Worm (Caenorhabditis elegans): ENCODE data around the gene hxk-3.

- TF ChIP-seq elt-3 (tag; optimal IDR thresholded peaks at IDR 0.05): no peak
- no peak for TF ChIP-seq nhr-12 (tag; optimal IDR thresholded peaks at IDR 0.05)
- TF ChIP-seq nhr-28 (tag; optimal IDR thresholded peaks at IDR 0.05): no peak
- no peak for TF ChIP-seq ces-1 (GFP tag; optimal IDR thresholded peaks at IDR 0.05)
- TF ChIP-seq lin-13 (tag; optimal IDR thresholded peaks at IDR 0.05): no peak
- TF ChIP-seq ceh-43 (GFP tag; optimal IDR thresholded peaks at IDR 0.05): no peak
- no peak for TF ChIP-seq sptf-1 (tag; optimal IDR thresholded peaks at IDR 0.05)
- no peak for TF ChIP-seq unc-120 (tag; optimal IDR thresholded peaks at IDR 0.05; ENCODE audit: poor library complexity, severe bottlenecking)
These were observed 51.0 kb downstream of the hxk-3 start, which contains the start of gene col-107 for ce11 chrIV:1548457-1548861.
